Fruit fly (Drosophila melanogaster) whole organism, embryonic: ENCODE data around the gene CG15728.

Experiments
- Ada2b ChIP-seq: fragments of 200-800 bp; sonication (Bioruptor generic); IDR thresholded peaks from 2 replicates; pipeline ENCODE4 v1.3.6; 2022; ENCODE audit warnings: missing biosample characterization, missing genetic modification characterization
- Aef1 ChIP-seq: fragments of 200-800 bp; sonication (Bioruptor generic); IDR thresholded peaks from 3 replicates; pipeline ENCODE4 v1.3.6; 2022; ENCODE audit warnings: missing biosample characterization, missing genetic modification characterization
- CG1024 ChIP-seq: fragments of 200-800 bp; sonication (Bioruptor generic); IDR thresholded peaks from 2 replicates; pipeline ENCODE4 v1.3.6; 2022; ENCODE audit warnings: missing biosample characterization, missing genetic modification characterization
- CG10431 ChIP-seq: fragments of 200-800 bp; sonication (Bioruptor generic); optimal IDR thresholded peaks from 3 replicates; lab custom pipeline; 2018; ENCODE audit warnings: missing biosample characterization, mild to moderate bottlenecking, missing genetic modification characterization
- CG11247 ChIP-seq: fragments of 200-800 bp; sonication (Bioruptor generic); IDR thresholded peaks from 2 replicates; pipeline ENCODE4 v1.3.6; 2022; ENCODE audit warnings: missing biosample characterization, missing genetic modification characterization
- CG11695 ChIP-seq: fragments of 200-800 bp; sonication (Bioruptor generic); IDR thresholded peaks from 3 replicates; pipeline ENCODE4 v1.3.6; 2022; ENCODE audit warnings: missing biosample characterization, missing genetic modification characterization
- CG11723 ChIP-seq: fragments of 200-800 bp; sonication (Bioruptor generic); optimal IDR thresholded peaks from 2 replicates; lab custom pipeline; 2017; ENCODE audit warnings: missing biosample characterization, mild to moderate bottlenecking, missing genetic modification characterization
- CG12219 ChIP-seq: fragments of 200-800 bp; sonication (Bioruptor generic); optimal IDR thresholded peaks from 3 replicates; lab custom pipeline; 2018; ENCODE audit warnings: missing biosample characterization, mild to moderate bottlenecking, missing genetic modification characterization
- CG13287 ChIP-seq: fragments of 200-800 bp; sonication (Bioruptor generic); IDR thresholded peaks from 2 replicates; pipeline ENCODE4 v1.3.6; 2022; ENCODE audit warnings: missing biosample characterization, missing genetic modification characterization; ENCODE audit not compliant: partially characterized antibody
- CG1529 ChIP-seq: fragments of 200-800 bp; sonication (Bioruptor generic); optimal IDR thresholded peaks from 3 replicates; lab custom pipeline; 2018; ENCODE audit warnings: missing biosample characterization, missing genetic modification characterization
- CG16815 ChIP-seq: fragments of 200-800 bp; sonication (Bioruptor generic); optimal IDR thresholded peaks from 3 replicates; lab custom pipeline; 2017; ENCODE audit warnings: missing biosample characterization, mild to moderate bottlenecking, missing genetic modification characterization
- CG18764 ChIP-seq: fragments of 200-800 bp; sonication (Bioruptor generic); optimal IDR thresholded peaks from 3 replicates; lab custom pipeline; 2016; ENCODE audit warnings: missing biosample characterization, missing genetic modification characterization
- CG2116 ChIP-seq: fragments of 200-800 bp; sonication (Bioruptor generic); optimal IDR thresholded peaks from 3 replicates; lab custom pipeline; 2018; ENCODE audit warnings: missing biosample characterization, mild to moderate bottlenecking, missing genetic modification characterization
- CG2889 ChIP-seq: fragments of 200-800 bp; sonication (Bioruptor generic); IDR thresholded peaks from 3 replicates; pipeline ENCODE4 v1.3.6; 2022; ENCODE audit warnings: missing biosample characterization, missing genetic modification characterization
- CG31388 ChIP-seq: fragments of 200-800 bp; sonication (Bioruptor generic); optimal IDR thresholded peaks from 2 replicates; lab custom pipeline; 2016; ENCODE audit warnings: missing biosample characterization, missing genetic modification characterization
- CG31441 ChIP-seq: fragments of 200-800 bp; sonication (Bioruptor generic); IDR thresholded peaks from 2 replicates; pipeline ENCODE4 v1.3.6; 2022; ENCODE audit warnings: missing biosample characterization, missing genetic modification characterization
- CG3407 ChIP-seq: fragments of 200-800 bp; sonication (Bioruptor generic); optimal IDR thresholded peaks from 2 replicates; lab custom pipeline; 2018; ENCODE audit warnings: missing biosample characterization, mild to moderate bottlenecking, missing genetic modification characterization
- CG4617 ChIP-seq: fragments of 200-800 bp; sonication (Bioruptor generic); optimal IDR thresholded peaks from 3 replicates; lab custom pipeline; 2016; ENCODE audit warnings: missing biosample characterization, missing genetic modification characterization, borderline replicate concordance
- CG5953 ChIP-seq: fragments of 200-800 bp; sonication (Bioruptor generic); IDR thresholded peaks from 2 replicates; pipeline ENCODE4 v1.3.6; 2022; ENCODE audit warnings: missing biosample characterization, missing genetic modification characterization
- CG6683 ChIP-seq: fragments of 200-800 bp; sonication (Bioruptor generic); optimal IDR thresholded peaks from 2 replicates; lab custom pipeline; 2017; ENCODE audit warnings: missing biosample characterization, mild to moderate bottlenecking, missing genetic modification characterization, missing genetic modification reagents
- CG7928 ChIP-seq: fragments of 200-800 bp; sonication (Bioruptor generic); optimal IDR thresholded peaks from 2 replicates; lab custom pipeline; 2017; ENCODE audit warnings: missing biosample characterization, mild to moderate bottlenecking, missing genetic modification characterization
- CTCF ChIP-seq: fragments of 200-800 bp; sonication (Bioruptor generic); optimal IDR thresholded peaks from 2 replicates; lab custom pipeline; 2017; ENCODE audit warnings: missing biosample characterization, mild to moderate bottlenecking, missing genetic modification characterization, moderate library complexity
- Dip2 ChIP-seq: fragments of 200-800 bp; sonication (Bioruptor generic); IDR thresholded peaks from 2 replicates; pipeline ENCODE4 v1.3.6; 2022; ENCODE audit warnings: missing biosample characterization, missing genetic modification characterization
- Fer2 ChIP-seq: fragments of 200-800 bp; sonication (Bioruptor generic); optimal IDR thresholded peaks from 2 replicates; lab custom pipeline; 2018; ENCODE audit warnings: missing biosample characterization, mild to moderate bottlenecking, missing genetic modification characterization, moderate library complexity
- GATAe ChIP-seq: fragments of 200-800 bp; sonication (Bioruptor generic); conservative IDR thresholded peaks from 2 replicates; pipeline ENCODE4 v1.3.6; 2022; ENCODE audit warnings: missing biosample characterization, missing genetic modification characterization
- HLH4C ChIP-seq: fragments of 200-800 bp; sonication (Bioruptor generic); IDR thresholded peaks from 3 replicates; pipeline ENCODE4 v1.3.6; 2022; ENCODE audit warnings: missing biosample characterization, missing genetic modification characterization; ENCODE audit not compliant: partially characterized antibody
- Optix ChIP-seq: fragments of 200-800 bp; sonication (Bioruptor generic); IDR thresholded peaks from 3 replicates; pipeline ENCODE4 v1.3.6; 2022; ENCODE audit warnings: missing biosample characterization, missing genetic modification characterization
- Pdp1 ChIP-seq, 2 experiments: fragments of 200-800 bp; sonication (Bioruptor generic); optimal IDR thresholded peaks; 3 replicates each; lab custom pipeline; 2016; ENCODE audit warnings: missing biosample characterization in 2 of 2, missing genetic modification characterization in 2 of 2, mild to moderate bottlenecking in 1 of 2, moderate library complexity in 1 of 2
- Ravus ChIP-seq: fragments of 200-800 bp; sonication (Bioruptor generic); IDR thresholded peaks from 2 replicates; pipeline ENCODE4 v1.3.6; 2022; ENCODE audit warnings: missing biosample characterization, missing genetic modification characterization
- Sin3A ChIP-seq: fragments of >200 bp; optimal IDR thresholded peaks from 2 replicates; lab custom pipeline; 2018
- Tbp ChIP-seq: fragments of >200 bp; optimal IDR thresholded peaks from 2 replicates; lab custom pipeline; 2018; ENCODE audit warnings: missing biosample characterization, missing genetic modification characterization
- bsh ChIP-seq, 2 experiments: fragments of 200-800 bp; sonication (Bioruptor generic); optimal IDR thresholded peaks; 2 replicates each; lab custom pipeline; 2017 to 2018; ENCODE audit warnings: mild to moderate bottlenecking in 2 of 2, missing biosample characterization in 2 of 2, missing genetic modification characterization in 2 of 2, moderate library complexity in 1 of 2
- crc ChIP-seq: fragments of 200-800 bp; sonication (Bioruptor generic); optimal IDR thresholded peaks from 2 replicates; lab custom pipeline; 2016; ENCODE audit warnings: missing biosample characterization, missing genetic modification characterization
- en ChIP-seq: fragments of 200-800 bp; sonication (Bioruptor generic); optimal IDR thresholded peaks from 2 replicates; lab custom pipeline; 2016; ENCODE audit warnings: missing biosample characterization, missing genetic modification characterization
- fd3F ChIP-seq: fragments of 200-800 bp; sonication (Bioruptor generic); optimal IDR thresholded peaks from 2 replicates; lab custom pipeline; 2018; ENCODE audit warnings: missing biosample characterization, mild to moderate bottlenecking, missing genetic modification characterization, moderate library complexity
- gfzf ChIP-seq: fragments of 200-800 bp; sonication (Bioruptor generic); optimal IDR thresholded peaks from 2 replicates; lab custom pipeline; 2016; ENCODE audit warnings: missing biosample characterization, mild to moderate bottlenecking, missing genetic modification characterization, moderate library complexity
- gt ChIP-seq: fragments of 200-800 bp; sonication (Bioruptor generic); IDR thresholded peaks from 2 replicates; pipeline ENCODE4 v1.3.6; 2022; ENCODE audit warnings: missing biosample characterization, missing genetic modification characterization
- insv ChIP-seq, 2 experiments: fragments of 200-800 bp; sonication (Bioruptor generic); optimal IDR thresholded peaks; 3 replicates each; lab custom pipeline; 2016 to 2018; ENCODE audit warnings: missing biosample characterization in 2 of 2, missing genetic modification characterization in 2 of 2
- kay ChIP-seq: fragments of 200-800 bp; sonication (Bioruptor generic); optimal IDR thresholded peaks from 2 replicates; lab custom pipeline; 2016; ENCODE audit warnings: missing biosample characterization, missing genetic modification characterization
- kni ChIP-seq: fragments of 200-800 bp; sonication (Bioruptor generic); optimal IDR thresholded peaks from 3 replicates; lab custom pipeline; 2017; ENCODE audit warnings: mild to moderate bottlenecking, missing biosample characterization, missing genetic modification reagents, missing genetic modification characterization
- lab ChIP-seq: fragments of 200-800 bp; sonication (Bioruptor generic); optimal IDR thresholded peaks from 3 replicates; lab custom pipeline; 2017; ENCODE audit warnings: missing biosample characterization, missing genetic modification characterization, mild to moderate bottlenecking, moderate library complexity, missing genetic modification reagents
- nau ChIP-seq: fragments of 200-800 bp; sonication (Bioruptor generic); optimal IDR thresholded peaks from 3 replicates; lab custom pipeline; 2017; ENCODE audit warnings: missing biosample characterization, mild to moderate bottlenecking, missing genetic modification characterization, missing genetic modification reagents
- org-1 ChIP-seq: fragments of 200-800 bp; sonication (Bioruptor generic); optimal IDR thresholded peaks from 2 replicates; lab custom pipeline; 2017; ENCODE audit warnings: missing biosample characterization, missing genetic modification characterization
- p53 ChIP-seq: fragments of 200-800 bp; sonication (Bioruptor generic); optimal IDR thresholded peaks from 2 replicates; lab custom pipeline; 2016; ENCODE audit warnings: missing biosample characterization, missing genetic modification characterization
- peb ChIP-seq: fragments of 200-800 bp; sonication (Bioruptor generic); IDR thresholded peaks from 2 replicates; pipeline ENCODE4 v1.3.6; 2022; ENCODE audit warnings: missing biosample characterization, missing genetic modification characterization
- pnt ChIP-seq: fragments of 200-800 bp; sonication (Bioruptor generic); optimal IDR thresholded peaks from 3 replicates; lab custom pipeline; 2016; ENCODE audit warnings: missing biosample characterization, missing genetic modification characterization
- sens ChIP-seq: fragments of 200-800 bp; sonication (Bioruptor generic); peaks from one replicate; lab custom pipeline; 2016; ENCODE audit warnings: missing biosample characterization, missing genetic modification characterization
- sens-2 ChIP-seq: fragments of 200-800 bp; sonication (Bioruptor generic); IDR thresholded peaks from 2 replicates; pipeline ENCODE4 v1.3.6; 2022; ENCODE audit warnings: missing biosample characterization, missing genetic modification characterization
- sima ChIP-seq: fragments of 200-800 bp; sonication (Bioruptor generic); optimal IDR thresholded peaks from 2 replicates; lab custom pipeline; 2016; ENCODE audit warnings: missing biosample characterization, missing genetic modification characterization
- sug ChIP-seq: fragments of 200-800 bp; optimal IDR thresholded peaks from 2 replicates; lab custom pipeline; 2019; ENCODE audit warnings: missing biosample characterization, mild to moderate bottlenecking, missing genetic modification characterization, moderate library complexity
- trh ChIP-seq: fragments of 200-800 bp; sonication (Bioruptor generic); optimal IDR thresholded peaks from 2 replicates; lab custom pipeline; 2016; ENCODE audit warnings: missing biosample characterization, missing genetic modification characterization
- tup ChIP-seq: fragments of 200-800 bp; sonication (Bioruptor generic); optimal IDR thresholded peaks from 2 replicates; lab custom pipeline; 2016; ENCODE audit warnings: missing biosample characterization, mild to moderate bottlenecking, missing genetic modification characterization, moderate library complexity

CG15728 gene

dm6 chrX:12579506-12579999 is 44.5 kb upstream of the CG15728 start (continued):
- TF ChIP-seq CG16815 (peak; percentile 88), Fer2 (tag; lab: Kevin White, UChicago) (peak; percentile 89), sug (peak; percentile 93), trh (GFP tag; lab: Kevin White, UChicago) (peak; percentile 88), CG13287 (GFP tag; lab: Robert Waterston, UW) (no peak), CTCF (peak; percentile 71), lab (peak; percentile 98), sens (GFP tag; lab: Kevin White, UChicago) (peak; percentile 88), nau (peak; percentile 96), peb (GFP tag; lab: Robert Waterston, UW) (peak; percentile 76), gt (GFP tag; lab: Robert Waterston, UW) (peak; percentile 61), p53 (peak; percentile 84), CG2889 (GFP tag; lab: Robert Waterston, UW) (peak; percentile 88), en (peak; percentile 94), sens-2 (GFP tag; lab: Robert Waterston, UW) (peak; percentile 73), CG1024 (GFP tag; lab: Robert Waterston, UW) (peak; percentile 64), Pdp1 (GFP tag; optimal IDR thresholded peaks at IDR 0.05; lab: Kevin White, UChicago) (peak; percentile 93 to 96), crc (GFP tag; lab: Kevin White, UChicago) (peak; percentile 90), CG31441 (peak; percentile 98), Sin3A (lab: Kevin White, UChicago) (no peak), CG11723 (peak; percentile 92), CG12219 (GFP tag; lab: Kevin White, UChicago) (peak; percentile 93), fd3F (GFP tag; lab: Kevin White, UChicago) (peak; percentile 95), Tbp (no peak), Ravus (GFP tag; lab: Robert Waterston, UW) (peak; percentile 89), CG6683 (GFP tag; lab: Kevin White, UChicago) (peak; percentile 89), Aef1 (GFP tag; lab: Robert Waterston, UW) (peak; percentile 92), CG18764 (GFP tag; lab: Kevin White, UChicago) (peak; percentile 85), CG4617 (peak; percentile 69), CG2116 (GFP tag; lab: Kevin White, UChicago) (peak; percentile 79), bsh (GFP tag; optimal IDR thresholded peaks at IDR 0.05; lab: Kevin White, UChicago) (peak; percentile 93 to 94), gfzf (GFP tag; lab: Kevin White, UChicago) (no peak), kay (GFP tag; lab: Kevin White, UChicago) (peak; percentile 87), HLH4C (GFP tag; lab: Robert Waterston, UW) (no peak), CG5953 (GFP tag; lab: Robert Waterston, UW) (peak; percentile 83; the same call in 1 of the 2 replicates), CG31388 (peak; percentile 80), org-1 (GFP tag; lab: Kevin White, UChicago) (peak; percentile 96), CG10431 (GFP tag; lab: Kevin White, UChicago) (peak; percentile 62), Ada2b (peak; percentile 93), pnt (GFP tag; lab: Kevin White, UChicago) (peak; percentile 93), kni (GFP tag; lab: Kevin White, UChicago) (no peak), tup (GFP tag; lab: Kevin White, UChicago) (peak; percentile 80), Dip2 (no peak), CG11247 (GFP tag; lab: Robert Waterston, UW) (peak; percentile 81), CG1529 (GFP tag; lab: Kevin White, UChicago) (peak; percentile 92), GATAe (GFP tag; lab: Robert Waterston, UW) (peak; percentile 64), CG3407 (GFP tag; lab: Kevin White, UChicago) (peak; percentile 86), CG11695 (peak; percentile 96), CG7928 (GFP tag; lab: Kevin White, UChicago) (peak; percentile 75), insv (GFP tag; optimal IDR thresholded peaks at IDR 0.05; lab: Kevin White, UChicago) (peak; percentile 42 to 72), sima (GFP tag; lab: Kevin White, UChicago) (peak; percentile 86), Optix (peak; percentile 83)
